Worm (Caenorhabditis elegans) whole organism, L4 larva: Measurements from ENCODE around the gene srlf-4.
A peak's percentile ranks its signal among the peaks of the same experiment; 100 is the strongest.

Source experiments
- F49E8.2 ChIP-seq: sonication (generic microtip); optimal IDR thresholded peaks from 2 replicates; lab custom pipeline; 2016; ENCODE audit warnings: missing compliant biosample characterization, mild to moderate bottlenecking, missing genetic modification characterization, borderline replicate concordance
- R02D3.7 ChIP-seq: fragments of 150-350 bp; sonication (generic microtip); optimal IDR thresholded peaks from 3 replicates; lab custom pipeline; 2014; ENCODE audit warnings: missing biosample characterization, missing genetic modification characterization
- T20F7.1 ChIP-seq: fragments of 200-800 bp; sonication (Bioruptor generic); optimal IDR thresholded peaks from 2 replicates; lab custom pipeline; 2018; ENCODE audit warnings: mild to moderate bottlenecking, missing genetic modification characterization, missing compliant biosample characterization
- ceh-20 ChIP-seq: fragments of 200-800 bp; sonication (Bioruptor generic); IDR thresholded peaks from 2 replicates; pipeline ENCODE4 v1.3.6; 2022; ENCODE audit warnings: missing genetic modification reagents, missing genetic modification characterization, missing compliant biosample characterization
- ceh-28 ChIP-seq: fragments of 150-350 bp; optimal IDR thresholded peaks from 2 replicates; lab custom pipeline; 2014; ENCODE audit warnings: missing biosample characterization, missing genetic modification reagents, missing genetic modification characterization
- ceh-44 ChIP-seq: fragments of 200-800 bp; sonication (Bioruptor generic); IDR thresholded peaks from 2 replicates; pipeline ENCODE4 v1.3.6; 2022; ENCODE audit warnings: missing genetic modification reagents, missing genetic modification characterization, missing compliant biosample characterization
- daf-12 ChIP-seq: fragments of 150-350 bp; optimal IDR thresholded peaks from 2 replicates; lab custom pipeline; 2014; ENCODE audit warnings: missing biosample characterization, missing genetic modification reagents, missing genetic modification characterization
- dmd-6 ChIP-seq: fragments of 200-800 bp; sonication (Bioruptor generic); IDR thresholded peaks from 2 replicates; pipeline ENCODE4 v1.3.6; 2022; ENCODE audit warnings: missing genetic modification reagents, missing genetic modification characterization, missing compliant biosample characterization
- dmd-8 ChIP-seq: fragments of 200-800 bp; sonication (Bioruptor generic); IDR thresholded peaks from 2 replicates; pipeline ENCODE4 v1.3.6; 2022; ENCODE audit warnings: missing genetic modification characterization, missing compliant biosample characterization
- duxl-1 ChIP-seq: sonication (generic microtip); optimal IDR thresholded peaks from 2 replicates; lab custom pipeline; 2016; ENCODE audit warnings: mild to moderate bottlenecking, missing genetic modification characterization, moderate library complexity, missing compliant biosample characterization; ENCODE audit not compliant: poor library complexity
- fkh-10 ChIP-seq: fragments of 150-350 bp; optimal IDR thresholded peaks from 2 replicates; lab custom pipeline; 2014; ENCODE audit warnings: missing biosample characterization, missing genetic modification reagents, missing genetic modification characterization
- hlh-11 ChIP-seq: fragments of 200-800 bp; sonication (Bioruptor generic); optimal IDR thresholded peaks from 2 replicates; lab custom pipeline; 2018; ENCODE audit warnings: mild to moderate bottlenecking, missing genetic modification characterization, missing compliant biosample characterization
- hlh-30 ChIP-seq: sonication (generic microtip); optimal IDR thresholded peaks from 2 replicates; lab custom pipeline; 2017; ENCODE audit warnings: antibody characterized with exemption, mild to moderate bottlenecking, missing genetic modification characterization, missing compliant biosample characterization; ENCODE audit not compliant: insufficient read depth
- hmg-1.1 ChIP-seq: fragments of 200-800 bp; sonication (Bioruptor generic); IDR thresholded peaks from 2 replicates; pipeline ENCODE4 v1.3.6; 2022; ENCODE audit warnings: missing genetic modification reagents, missing genetic modification characterization, missing compliant biosample characterization
- lim-7 ChIP-seq: fragments of 200-800 bp; sonication (Bioruptor generic); IDR thresholded peaks from 2 replicates; pipeline ENCODE4 v1.3.6; 2022; ENCODE audit warnings: missing genetic modification characterization, missing compliant biosample characterization
- lsy-2 ChIP-seq, 2 experiments: fragments of 150-350 bp in 1 of 2; sonication (generic microtip) in 1 of 2; optimal IDR thresholded peaks; 2 replicates each; lab custom pipeline; 2014 to 2017; ENCODE audit warnings: missing biosample characterization in 2 of 2, missing genetic modification characterization in 2 of 2
- mdl-1 ChIP-seq, 2 experiments: fragments of 150-350 bp in 1 of 2; sonication (generic microtip) in 1 of 2; optimal IDR thresholded peaks; 2 replicates each; lab custom pipeline; 2014 to 2017; ENCODE audit warnings: missing biosample characterization in 2 of 2, missing genetic modification characterization in 2 of 2
- mdt-29 ChIP-seq: fragments of 200-800 bp; sonication (Bioruptor generic); IDR thresholded peaks from 2 replicates; pipeline ENCODE4 v1.3.6; 2022; ENCODE audit warnings: missing genetic modification reagents, missing genetic modification characterization, missing compliant biosample characterization
- nhr-102 ChIP-seq: sonication (generic microtip); optimal IDR thresholded peaks from 2 replicates; lab custom pipeline; 2016; ENCODE audit warnings: mild to moderate bottlenecking, missing genetic modification characterization, moderate library complexity, missing compliant biosample characterization
- nhr-11 ChIP-seq: fragments of 150-350 bp; optimal IDR thresholded peaks from 2 replicates; lab custom pipeline; 2014; ENCODE audit warnings: missing biosample characterization, missing genetic modification characterization
- nhr-28 ChIP-seq: fragments of 150-350 bp; optimal IDR thresholded peaks from 2 replicates; lab custom pipeline; 2014; ENCODE audit warnings: missing biosample characterization, missing genetic modification characterization
- nhr-41 ChIP-seq: fragments of 200-800 bp; sonication (Bioruptor generic); IDR thresholded peaks from 2 replicates; pipeline ENCODE4 v1.3.6; 2022; ENCODE audit warnings: missing genetic modification reagents, missing genetic modification characterization, missing compliant biosample characterization
- nhr-77 ChIP-seq: fragments of 150-350 bp; optimal IDR thresholded peaks from 2 replicates; lab custom pipeline; 2014; ENCODE audit warnings: missing biosample characterization, missing genetic modification characterization
- pqm-1 ChIP-seq: sonication (generic microtip); optimal IDR thresholded peaks from 2 replicates; lab custom pipeline; 2017; ENCODE audit warnings: missing biosample characterization, missing genetic modification characterization
- snpc-1.2 ChIP-seq: fragments of 200-800 bp; sonication (Bioruptor generic); IDR thresholded peaks from 2 replicates; pipeline ENCODE4 v1.3.6; 2022; ENCODE audit warnings: missing genetic modification reagents, missing genetic modification characterization, missing compliant biosample characterization
- snpc-4 ChIP-seq: fragments of 150-350 bp; optimal IDR thresholded peaks from 2 replicates; lab custom pipeline; 2014; ENCODE audit warnings: missing biosample characterization, missing genetic modification characterization
- unc-39 ChIP-seq: sonication (generic microtip); optimal IDR thresholded peaks from 2 replicates; lab custom pipeline; 2017; ENCODE audit warnings: missing biosample characterization, missing genetic modification characterization
- unc-62 ChIP-seq, 3 experiments: fragments of 150-350 bp in 1 of 3; sonication (generic microtip); optimal IDR thresholded peaks in 2 of 3; peaks in 1 of 3; 1 replicate in 1 of 3; 2 replicates in 2 of 3; lab custom pipeline; 2014 to 2017; ENCODE audit warnings: missing biosample characterization in 3 of 3, missing genetic modification characterization in 3 of 3, missing genetic modification reagents in 3 of 3, missing genotype in 1 of 3

The srlf-4 gene

DNA sequence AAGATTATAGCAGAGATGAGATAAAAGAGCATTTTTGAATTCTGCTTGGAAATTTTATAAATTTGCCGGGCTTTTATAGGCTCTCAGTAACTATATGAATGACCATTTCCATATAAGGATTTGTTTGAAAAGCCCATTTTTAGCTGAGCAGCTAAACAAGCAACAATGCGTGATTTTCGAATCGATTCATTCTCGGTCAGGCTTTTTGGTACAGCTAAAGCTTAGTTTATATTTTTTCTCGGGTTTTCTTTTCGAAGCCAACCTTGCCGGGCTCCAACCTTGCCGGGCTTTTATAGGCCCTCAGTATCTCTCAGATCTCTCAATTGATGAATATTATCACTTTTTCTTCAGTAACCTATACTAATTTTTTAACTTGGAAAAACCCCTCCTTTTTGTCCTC is at the start of gene srlf-4:
srlf-4 (minus strand) TSS at position 101 of the 400 bp plus-strand sequence.
- TF ChIP-seq R02D3.7 (tag; lab: Kevin White, UChicago) (no peak), nhr-11 (tag; lab: Kevin White, UChicago) (no peak), ceh-28 (tag; lab: Kevin White, UChicago) (no peak), unc-62 (GFP tag; optimal IDR thresholded peaks at IDR 0.05 in 1 of 2; lab: Kevin White, UChicago) (no peak), unc-62 (tag; optimal IDR thresholded peaks at IDR 0.05; lab: Kevin White, UChicago) (no peak)

DNA sequence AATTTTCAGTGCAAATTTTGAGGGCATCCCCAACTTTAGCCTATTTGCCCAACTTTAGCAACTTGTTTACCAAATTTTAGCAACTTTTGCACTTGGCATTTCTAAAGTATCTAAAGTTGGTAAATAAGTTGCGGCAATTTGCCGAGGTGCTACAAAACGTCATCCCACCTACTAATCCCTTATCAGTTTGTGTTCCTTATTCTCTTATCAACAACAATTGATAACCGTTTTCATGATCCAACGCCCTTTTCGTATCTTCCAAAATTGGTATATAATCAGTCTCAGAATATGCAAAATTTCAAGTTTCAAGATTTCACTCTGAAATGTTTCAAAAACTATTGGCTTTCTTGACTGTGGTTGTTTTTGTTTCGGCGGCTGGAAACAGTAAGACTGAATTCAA is 49.1 kb upstream of the srlf-4 start, which contains the start of gene F55G11.4:
F55G11.4 (plus strand) TSS at position 289 of the 400 bp plus-strand sequence.
- peak in 1 of 2 experiments; percentile 52 for TF ChIP-seq unc-62 (GFP tag; optimal IDR thresholded peaks at IDR 0.05 in 1 of 2; lab: Kevin White, UChicago)
- TF ChIP-seq unc-62 (tag; optimal IDR thresholded peaks at IDR 0.05; lab: Kevin White, UChicago), result no peak
- TF ChIP-seq hlh-30 (tag; lab: Kevin White, UChicago), result no peak
- TF ChIP-seq dmd-6, result peak; percentile 22; the same call in 1 of the 2 replicates
- peak; percentile 44 for TF ChIP-seq pqm-1 (tag; lab: Kevin White, UChicago)
- TF ChIP-seq snpc-4 (tag; lab: Kevin White, UChicago), result no peak
- TF ChIP-seq mdt-29 (GFP tag; lab: Robert Waterston, UW), result no peak
- TF ChIP-seq nhr-28 (tag; lab: Kevin White, UChicago), result no peak
- TF ChIP-seq ceh-44 (GFP tag; lab: Robert Waterston, UW), result no peak
- TF ChIP-seq nhr-41 (GFP tag; lab: Robert Waterston, UW), result no peak
- no peak for TF ChIP-seq ceh-20
- no peak for TF ChIP-seq duxl-1 (tag; lab: Kevin White, UChicago)
- TF ChIP-seq nhr-77 (tag; lab: Kevin White, UChicago), result no peak
- TF ChIP-seq, all 104 proteins: peak for 3

DNA sequence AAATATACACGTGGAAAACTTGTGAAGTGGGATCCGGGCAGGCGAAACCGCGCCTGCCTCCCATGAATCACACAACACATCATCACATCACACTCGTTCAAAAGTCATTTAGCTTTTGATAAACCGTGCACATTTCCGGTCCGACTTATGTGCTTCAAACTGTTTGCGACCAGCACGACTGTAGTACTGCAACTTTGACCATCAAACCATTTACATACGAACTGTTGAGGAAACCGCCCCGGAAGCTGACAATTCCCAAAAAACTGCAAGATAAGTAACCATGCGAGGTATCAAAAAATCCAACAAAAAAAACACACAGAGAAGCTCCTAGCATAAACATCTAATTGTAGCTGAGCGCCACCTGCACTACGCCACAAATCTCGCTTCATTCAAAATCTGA is 48.5 kb upstream of the srlf-4 start:
- TF ChIP-seq unc-62 (GFP tag; optimal IDR thresholded peaks at IDR 0.05 in 1 of 2; lab: Kevin White, UChicago) (peak in 1 of 2 experiments; percentile 94), unc-62 (tag; optimal IDR thresholded peaks at IDR 0.05; lab: Kevin White, UChicago) (no peak), hmg-1.1 (GFP tag; lab: Robert Waterston, UW) (no peak), T20F7.1 (GFP tag; lab: Kevin White, UChicago) (no peak), nhr-102 (tag; lab: Kevin White, UChicago) (no peak), F49E8.2 (tag; lab: Kevin White, UChicago) (no peak), lim-7 (GFP tag; lab: Robert Waterston, UW) (0 out of 2 replicates have a peak, but pooled peaks have one; percentile 31), mdl-1 (tag; optimal IDR thresholded peaks at IDR 0.05; lab: Kevin White, UChicago) (no peak), lsy-2 (tag; optimal IDR thresholded peaks at IDR 0.05; lab: Kevin White, UChicago) (no peak)

DNA sequence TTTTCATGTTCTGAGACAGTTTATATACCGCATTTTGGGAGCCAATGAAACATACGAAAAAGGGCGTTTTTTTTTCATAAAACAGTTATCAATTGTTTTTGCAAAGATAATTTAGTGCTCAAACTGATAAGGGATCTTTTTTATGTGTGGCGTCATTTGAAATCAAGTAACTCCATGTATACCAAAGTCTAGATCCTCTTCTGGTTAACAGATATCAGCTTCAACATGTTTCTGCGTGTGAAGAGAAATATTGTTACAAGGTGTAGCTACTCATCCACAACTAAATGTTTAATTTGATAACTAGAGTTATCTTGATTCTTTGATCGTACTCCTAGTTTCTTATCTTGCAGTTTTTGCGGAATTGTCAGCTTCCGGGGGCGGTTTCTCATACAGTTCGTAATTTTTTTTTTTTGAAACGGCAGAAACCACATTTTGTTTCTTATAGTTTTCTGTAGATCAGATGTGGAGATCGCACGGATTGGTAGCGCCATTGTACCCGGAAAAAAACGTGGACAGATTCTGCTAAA is 47.8 kb upstream of the srlf-4 start:
- TF ChIP-seq fkh-10 (GFP tag; lab: Kevin White, UChicago) (no peak), snpc-1.2 (GFP tag; lab: Robert Waterston, UW) (no peak), unc-62 (GFP tag; optimal IDR thresholded peaks at IDR 0.05 in 1 of 2; lab: Kevin White, UChicago) (peak in 1 of 2 experiments; percentile 55), unc-62 (tag; optimal IDR thresholded peaks at IDR 0.05; lab: Kevin White, UChicago) (no peak), dmd-6 (peak; percentile 60), pqm-1 (tag; lab: Kevin White, UChicago) (peak; percentile 25), hlh-11 (tag; lab: Kevin White, UChicago) (peak; percentile 22)

DNA sequence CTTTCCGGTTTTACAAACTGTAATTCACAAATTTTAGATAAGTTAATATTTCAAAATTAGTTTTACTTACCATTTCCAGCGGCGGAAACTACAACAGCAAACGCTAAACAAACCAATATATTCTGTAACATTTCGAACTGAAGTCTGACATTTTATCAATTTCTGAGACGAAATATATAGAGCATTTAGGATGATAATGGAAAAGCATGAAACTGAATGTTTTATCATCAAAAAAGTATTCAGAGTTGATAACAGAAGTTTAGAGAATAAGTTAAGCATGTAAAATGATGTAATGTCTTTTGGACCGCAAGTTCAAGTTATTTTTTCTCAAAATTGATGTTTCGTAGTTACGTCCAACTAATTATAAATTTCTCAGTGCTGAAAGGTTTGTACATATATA is 44.9 kb upstream of the srlf-4 start, which contains the start of gene F55G11.2:
F55G11.2 (minus strand) TSS at position 149 of the 400 bp plus-strand sequence.
- TF ChIP-seq dmd-6 (peak; percentile 74; the same call in 1 of the 2 replicates), daf-12 (tag; lab: Kevin White, UChicago) (no peak), dmd-8 (GFP tag; lab: Robert Waterston, UW) (no peak), unc-39 (tag; lab: Kevin White, UChicago) (no peak), pqm-1 (tag; lab: Kevin White, UChicago) (peak; percentile 56)
